Worm (Caenorhabditis elegans): ENCODE measurements around the gene M01E10.3.

M01E10.3 gene

DNA sequence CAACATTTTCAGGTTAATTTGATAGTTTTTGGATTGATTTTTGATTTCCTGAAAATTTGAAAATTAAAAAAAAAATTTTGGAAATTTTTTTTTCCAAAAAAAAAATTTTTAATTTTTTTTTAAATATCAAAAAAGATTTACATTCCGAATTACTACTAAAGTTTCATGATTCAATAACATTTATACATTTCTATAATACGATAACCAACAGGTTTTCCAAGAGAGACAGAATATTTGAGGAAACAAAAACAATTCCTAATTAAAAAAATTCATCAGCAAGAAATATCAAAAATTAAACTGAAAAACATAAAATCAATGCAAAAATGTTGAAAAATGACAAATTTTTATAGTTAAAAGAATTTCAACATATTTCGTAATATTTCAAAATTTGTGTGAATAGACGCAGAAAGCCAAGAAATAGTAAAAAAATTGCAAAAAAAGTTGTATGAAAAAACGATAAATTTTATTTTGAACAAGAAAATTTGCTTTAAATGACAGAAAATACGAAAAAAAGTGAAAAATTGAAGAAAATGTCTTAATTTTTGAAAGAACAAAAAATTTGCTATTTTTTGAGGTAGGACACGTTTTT is 22.7 kb upstream of the M01E10.3 start, which contains the start of gene Y39A3A.4:
Gene Y39A3A.4, minus strand, starts transcription at position 51 of the 589 bp plus-strand sequence.
- TF ChIP-seq med-1 (GFP tag; optimal IDR thresholded peaks at IDR 0.05; ENCODE audit: insufficient read depth) (no peak), T22C8.4 (GFP tag; IDR thresholded peaks at IDR 0.05) (no peak), cog-1 (tag; optimal IDR thresholded peaks at IDR 0.05) (no peak), ztf-29 (GFP tag; IDR thresholded peaks at IDR 0.05) (no peak), ztf-23 (GFP tag; IDR thresholded peaks at IDR 0.05) (no peak), ref-1 (GFP tag; conservative IDR thresholded peaks at IDR 0.05) (no peak)

DNA sequence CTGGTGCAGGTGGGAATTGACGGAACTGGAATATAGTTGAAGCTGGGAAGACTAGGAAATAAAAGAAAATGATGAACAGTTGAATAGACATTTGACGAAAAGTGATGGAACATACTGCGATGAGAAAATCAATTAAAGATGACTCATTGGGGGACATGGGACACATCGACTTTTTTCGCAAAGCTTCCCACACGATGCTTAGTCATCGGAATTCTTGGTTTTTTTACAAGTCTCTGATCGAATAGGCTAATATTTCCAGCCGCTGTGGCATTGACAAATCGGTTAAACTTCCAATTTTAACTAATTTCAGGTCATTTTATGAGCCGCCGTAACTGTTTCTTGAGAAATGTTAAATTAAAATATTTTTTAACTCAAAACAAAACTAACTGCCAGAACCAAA is 14.3 kb upstream of the M01E10.3 start, which contains the start of gene Y39A3A.3:
Gene Y39A3A.3, minus strand, starts transcription at position 101 of the 400 bp plus-strand sequence.
- TF ChIP-seq flt-1 (GFP tag; IDR thresholded peaks at IDR 0.05) (no peak), klf-2 (GFP tag; conservative IDR thresholded peaks at IDR 0.05) (no peak), T22C8.4 (GFP tag; IDR thresholded peaks at IDR 0.05) (no peak), cog-1 (tag; optimal IDR thresholded peaks at IDR 0.05) (no peak), ztf-23 (GFP tag; IDR thresholded peaks at IDR 0.05) (no peak), med-1 (GFP tag; optimal IDR thresholded peaks at IDR 0.05; ENCODE audit: insufficient read depth) (no peak), tab-1 (GFP tag; IDR thresholded peaks at IDR 0.05) (no peak), ref-1 (GFP tag; conservative IDR thresholded peaks at IDR 0.05) (no peak), ztf-29 (GFP tag; IDR thresholded peaks at IDR 0.05) (no peak)

DNA sequence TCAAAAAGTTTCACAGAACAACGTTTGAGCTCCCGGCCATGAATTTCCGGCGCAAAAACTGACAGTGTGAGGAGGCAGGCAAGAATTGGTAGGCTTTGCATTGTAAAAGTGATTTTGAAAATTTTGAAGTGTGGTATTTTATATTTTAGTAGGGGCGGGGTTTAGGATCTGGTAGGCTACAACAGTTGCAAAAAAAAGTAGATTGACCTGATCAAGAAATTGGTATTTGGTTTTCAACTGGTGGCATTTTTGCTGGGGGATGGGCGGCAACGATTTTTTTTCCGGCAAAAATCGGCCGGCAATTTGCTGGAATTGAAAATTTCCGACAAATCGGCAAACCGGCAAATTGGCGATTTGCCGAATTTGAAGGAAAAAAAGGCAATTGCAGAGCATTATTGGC is 6.9 kb upstream of the M01E10.3 start, which contains the start of gene ins-16:
Gene ins-16, minus strand, starts transcription at position 101 of the 400 bp plus-strand sequence.
- TF ChIP-seq klf-2 (GFP tag; conservative IDR thresholded peaks at IDR 0.05) (no peak), ztf-29 (GFP tag; IDR thresholded peaks at IDR 0.05) (no peak)

DNA sequence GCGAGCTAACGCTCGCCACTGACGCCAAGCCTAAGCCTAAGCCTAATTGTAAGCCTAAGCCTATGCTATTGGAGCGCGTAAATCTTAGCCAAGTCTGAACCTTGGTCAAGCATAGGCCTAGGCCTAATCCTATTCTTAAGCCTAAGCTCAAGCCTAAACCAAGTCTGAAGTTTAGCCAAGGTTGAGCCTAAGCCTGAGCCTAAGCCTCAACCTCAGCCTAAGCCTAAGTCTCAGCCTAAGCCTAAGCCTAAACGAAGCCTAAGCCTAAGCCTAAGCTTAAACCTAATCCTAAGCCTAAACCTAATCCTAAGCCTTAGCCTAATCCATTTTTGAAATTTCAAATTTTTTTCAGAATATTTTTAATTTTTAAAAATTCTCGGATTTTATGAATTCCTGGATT is 6.1 kb upstream of the M01E10.3 start:
- TF ChIP-seq med-1 (GFP tag; optimal IDR thresholded peaks at IDR 0.05; ENCODE audit: insufficient read depth) (no peak), klf-2 (GFP tag; conservative IDR thresholded peaks at IDR 0.05) (no peak), tab-1 (GFP tag; IDR thresholded peaks at IDR 0.05) (no peak), ref-1 (GFP tag; conservative IDR thresholded peaks at IDR 0.05) (no peak), ztf-29 (GFP tag; IDR thresholded peaks at IDR 0.05) (no peak), T22C8.4 (GFP tag; IDR thresholded peaks at IDR 0.05) (no peak), cog-1 (tag; optimal IDR thresholded peaks at IDR 0.05) (no peak), flt-1 (GFP tag; IDR thresholded peaks at IDR 0.05) (no peak), ztf-23 (GFP tag; IDR thresholded peaks at IDR 0.05) (no peak)

DNA sequence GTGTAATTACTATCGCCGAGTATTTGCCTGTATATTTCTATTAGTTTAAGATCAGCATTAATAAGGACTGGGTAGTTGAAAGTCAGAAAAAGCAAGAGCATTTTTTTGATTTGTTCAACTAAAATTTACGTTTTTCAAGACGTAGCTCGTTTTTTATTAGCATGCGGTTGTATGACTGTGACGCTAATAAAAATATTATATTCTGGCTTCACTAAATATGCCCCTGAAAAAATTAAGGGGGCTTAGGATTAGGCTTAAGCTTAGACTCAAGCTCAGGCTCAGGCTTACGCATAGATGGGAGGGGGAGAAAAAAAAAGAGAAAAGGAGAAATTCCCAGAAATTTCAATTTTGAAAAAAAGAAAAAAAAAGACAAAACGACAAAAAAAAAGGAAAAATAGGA is 3.6 kb upstream of the M01E10.3 start, which contains the start of gene Y39A3A.2:
Gene Y39A3A.2, minus strand, starts transcription at position 101 of the 400 bp plus-strand sequence.
- TF ChIP-seq flt-1 (GFP tag; IDR thresholded peaks at IDR 0.05) (no peak), med-1 (GFP tag; optimal IDR thresholded peaks at IDR 0.05; ENCODE audit: insufficient read depth) (no peak), ztf-29 (GFP tag; IDR thresholded peaks at IDR 0.05) (no peak), T22C8.4 (GFP tag; IDR thresholded peaks at IDR 0.05) (no peak), klf-2 (GFP tag; conservative IDR thresholded peaks at IDR 0.05) (no peak), ref-1 (GFP tag; conservative IDR thresholded peaks at IDR 0.05) (no peak), ztf-23 (GFP tag; IDR thresholded peaks at IDR 0.05) (no peak), tab-1 (GFP tag; IDR thresholded peaks at IDR 0.05) (no peak), cog-1 (tag; optimal IDR thresholded peaks at IDR 0.05) (no peak)

DNA sequence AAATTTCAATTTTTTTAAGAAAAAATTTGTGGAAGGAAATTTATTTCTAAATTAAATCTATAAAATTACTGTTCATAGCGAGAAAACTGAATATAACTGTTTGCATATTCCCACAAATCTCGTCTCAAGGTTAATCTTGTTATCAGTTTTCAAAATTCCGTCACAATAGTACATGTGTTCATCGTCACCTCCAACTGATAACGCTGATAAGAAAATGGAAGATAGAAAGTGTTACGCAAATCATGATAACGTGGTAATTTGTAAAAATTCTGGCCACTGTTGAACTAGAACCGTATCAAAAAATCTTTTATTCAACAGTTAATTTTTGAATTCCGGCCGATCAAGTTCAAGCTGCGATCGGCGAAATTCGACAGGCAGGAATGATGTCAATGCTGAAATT is 551 bp downstream of the M01E10.3 start:
- TF ChIP-seq tab-1 (GFP tag; IDR thresholded peaks at IDR 0.05), result no peak
- TF ChIP-seq flt-1 (GFP tag; IDR thresholded peaks at IDR 0.05), result no peak
- TF ChIP-seq ztf-29 (GFP tag; IDR thresholded peaks at IDR 0.05), result no peak
- TF ChIP-seq ref-1 (GFP tag; conservative IDR thresholded peaks at IDR 0.05), result no peak
- no peak for TF ChIP-seq klf-2 (GFP tag; conservative IDR thresholded peaks at IDR 0.05)
- TF ChIP-seq med-1 (GFP tag; optimal IDR thresholded peaks at IDR 0.05; ENCODE audit: insufficient read depth), result no peak
- TF ChIP-seq cog-1 (tag; optimal IDR thresholded peaks at IDR 0.05), result no peak

DNA sequence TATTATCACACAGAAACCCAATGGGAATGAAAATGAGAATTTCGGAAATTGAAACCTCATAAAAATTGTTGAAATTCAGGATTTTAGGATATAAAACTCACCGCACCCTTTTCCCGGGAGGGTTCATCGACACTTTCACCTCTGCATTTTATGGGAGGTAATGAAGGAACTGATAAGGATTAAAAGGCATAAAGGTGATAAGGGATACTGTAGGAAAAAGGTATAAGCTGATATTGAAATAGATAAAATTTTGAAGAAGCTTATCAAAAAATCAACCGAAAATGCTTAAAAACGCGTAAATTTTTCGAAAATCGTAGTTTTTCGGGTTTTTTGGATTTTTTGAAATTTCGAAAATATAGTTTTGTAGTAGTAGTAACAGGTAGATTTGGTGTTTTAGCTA is 3.5 kb downstream of the M01E10.3 start:
- no peak for TF ChIP-seq klf-2 (GFP tag; conservative IDR thresholded peaks at IDR 0.05)
- TF ChIP-seq med-1 (GFP tag; optimal IDR thresholded peaks at IDR 0.05; ENCODE audit: insufficient read depth), result no peak
- no peak for TF ChIP-seq ztf-29 (GFP tag; IDR thresholded peaks at IDR 0.05)
- TF ChIP-seq ref-1 (GFP tag; conservative IDR thresholded peaks at IDR 0.05), result no peak
- no peak for TF ChIP-seq tab-1 (GFP tag; IDR thresholded peaks at IDR 0.05)
- TF ChIP-seq cog-1 (tag; optimal IDR thresholded peaks at IDR 0.05), result no peak
- no peak for TF ChIP-seq T22C8.4 (GFP tag; IDR thresholded peaks at IDR 0.05)
- TF ChIP-seq ztf-23 (GFP tag; IDR thresholded peaks at IDR 0.05), result no peak
- TF ChIP-seq flt-1 (GFP tag; IDR thresholded peaks at IDR 0.05), result no peak

DNA sequence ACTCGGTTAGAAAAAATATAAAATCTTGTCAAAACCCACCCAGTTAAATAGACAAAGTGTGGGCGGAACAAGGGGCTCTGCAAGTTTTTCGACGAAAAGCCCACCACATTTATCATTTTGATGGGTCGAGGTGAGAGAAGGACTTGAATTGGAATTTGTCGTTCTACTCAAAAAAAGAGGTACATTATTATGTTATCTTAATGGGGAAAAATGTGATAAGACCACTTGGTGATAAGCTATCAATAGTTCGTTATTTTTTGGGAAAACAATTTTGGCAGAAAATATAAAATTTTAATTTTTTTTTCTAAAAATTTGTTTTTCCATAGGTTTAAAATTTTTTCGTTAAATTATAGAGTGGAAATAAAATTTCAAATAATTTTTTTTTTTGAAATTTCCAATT is 4.2 kb downstream of the M01E10.3 start:
- TF ChIP-seq flt-1 (GFP tag; IDR thresholded peaks at IDR 0.05) (no peak), med-1 (GFP tag; optimal IDR thresholded peaks at IDR 0.05; ENCODE audit: insufficient read depth) (no peak), ztf-29 (GFP tag; IDR thresholded peaks at IDR 0.05) (no peak), ztf-23 (GFP tag; IDR thresholded peaks at IDR 0.05) (no peak), tab-1 (GFP tag; IDR thresholded peaks at IDR 0.05) (no peak), T22C8.4 (GFP tag; IDR thresholded peaks at IDR 0.05) (no peak), klf-2 (GFP tag; conservative IDR thresholded peaks at IDR 0.05) (no peak), ref-1 (GFP tag; conservative IDR thresholded peaks at IDR 0.05) (no peak), cog-1 (tag; optimal IDR thresholded peaks at IDR 0.05) (no peak)

DNA sequence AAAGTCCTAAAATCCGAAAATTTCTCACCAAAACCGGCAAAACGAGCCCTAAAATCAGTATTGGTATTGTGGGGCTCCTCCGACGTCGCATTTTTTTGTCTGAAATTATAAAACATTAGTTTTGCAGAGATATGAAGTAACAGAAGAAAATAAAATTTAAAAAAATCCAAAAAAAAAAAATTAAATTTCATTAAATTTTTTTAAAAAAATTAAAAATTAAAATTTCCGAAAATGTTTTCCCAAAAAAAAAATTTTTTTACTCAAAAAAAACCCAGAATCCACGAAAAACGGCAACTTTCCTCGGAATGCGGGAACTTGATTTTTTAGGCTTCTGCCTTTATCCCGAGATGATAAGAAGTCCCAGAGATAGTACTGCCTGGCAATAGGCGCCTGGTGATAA is 6.1 kb downstream of the M01E10.3 start, which contains the start of gene dpy-1:
Gene dpy-1, minus strand, starts transcription at position 101 of the 400 bp plus-strand sequence.
- TF ChIP-seq flt-1 (GFP tag; IDR thresholded peaks at IDR 0.05), result no peak
- TF ChIP-seq med-1 (GFP tag; optimal IDR thresholded peaks at IDR 0.05; ENCODE audit: insufficient read depth), result no peak
- TF ChIP-seq ref-1 (GFP tag; conservative IDR thresholded peaks at IDR 0.05), result no peak
- no peak for TF ChIP-seq ztf-29 (GFP tag; IDR thresholded peaks at IDR 0.05)
- TF ChIP-seq tab-1 (GFP tag; IDR thresholded peaks at IDR 0.05), result no peak
- TF ChIP-seq ztf-23 (GFP tag; IDR thresholded peaks at IDR 0.05), result no peak
- no peak for TF ChIP-seq T22C8.4 (GFP tag; IDR thresholded peaks at IDR 0.05)
- TF ChIP-seq cog-1 (tag; optimal IDR thresholded peaks at IDR 0.05), result no peak
- TF ChIP-seq klf-2 (GFP tag; conservative IDR thresholded peaks at IDR 0.05), result no peak

Data from whole organism, midembryonic.